Worm (Caenorhabditis elegans) whole organism, L4 larva: ENCODE results near the gene srlf-31.

Source experiments
- D1046.2 ChIP-seq: fragments of 200-800 bp; sonication (Bioruptor generic); IDR thresholded peaks from 2 replicates; pipeline ENCODE4 v1.3.6; 2022; ENCODE audit warnings: missing genetic modification characterization, missing compliant biosample characterization
- F10B5.3 ChIP-seq: sonication (generic microtip); optimal IDR thresholded peaks from 2 replicates; lab custom pipeline; 2016; ENCODE audit warnings: mild to moderate bottlenecking, missing genetic modification characterization, missing compliant biosample characterization
- F26F4.8 ChIP-seq: fragments of 200-800 bp; sonication (Bioruptor generic); conservative IDR thresholded peaks from 2 replicates; pipeline ENCODE4 v1.3.6; 2022; ENCODE audit warnings: missing genetic modification characterization, missing compliant biosample characterization
- F44E2.7 ChIP-seq: fragments of 200-800 bp; sonication (Bioruptor generic); IDR thresholded peaks from 2 replicates; pipeline ENCODE4 v2.1.2; 2022; ENCODE audit warnings: missing genetic modification characterization, missing compliant biosample characterization
- F49E8.2 ChIP-seq: sonication (generic microtip); optimal IDR thresholded peaks from 2 replicates; lab custom pipeline; 2016; ENCODE audit warnings: missing compliant biosample characterization, mild to moderate bottlenecking, missing genetic modification characterization, borderline replicate concordance
- T20F7.1 ChIP-seq: fragments of 200-800 bp; sonication (Bioruptor generic); optimal IDR thresholded peaks from 2 replicates; lab custom pipeline; 2018; ENCODE audit warnings: mild to moderate bottlenecking, missing genetic modification characterization, missing compliant biosample characterization
- T26A8.4 ChIP-seq: fragments of 200-800 bp; sonication (Bioruptor generic); IDR thresholded peaks from 2 replicates; pipeline ENCODE4 v1.3.6; 2022; ENCODE audit warnings: missing genetic modification characterization, missing compliant biosample characterization
- Y105C5A.15 ChIP-seq: fragments of 200-800 bp; sonication (Bioruptor generic); IDR thresholded peaks from 2 replicates; pipeline ENCODE4 v1.3.6; 2022; ENCODE audit warnings: missing genetic modification characterization, missing compliant biosample characterization
- Y5F2A.4 ChIP-seq: fragments of 200-800 bp; sonication (Bioruptor generic); optimal IDR thresholded peaks from 2 replicates; lab custom pipeline; 2018; ENCODE audit warnings: mild to moderate bottlenecking, missing genetic modification characterization, missing compliant biosample characterization
- Y75B8A.6 ChIP-seq: fragments of 200-800 bp; sonication (Bioruptor generic); IDR thresholded peaks from 2 replicates; pipeline ENCODE4 v1.3.6; 2022; ENCODE audit warnings: missing genetic modification reagents, missing genetic modification characterization, missing compliant biosample characterization
- aha-1 ChIP-seq: fragments of 150-350 bp; peaks from one replicate; lab custom pipeline; 2014; ENCODE audit warnings: missing biosample characterization, missing genetic modification characterization
- aly-2 ChIP-seq: sonication (generic microtip); optimal IDR thresholded peaks from 2 replicates; lab custom pipeline; 2018; ENCODE audit warnings: missing biosample characterization, missing genetic modification characterization
- ama-1 ChIP-seq: fragments of 150-350 bp; optimal IDR thresholded peaks from 2 replicates; lab custom pipeline; 2014; ENCODE audit warnings: inconsistent platforms, mixed read lengths
- ceh-62 ChIP-seq: sonication (generic microtip); optimal IDR thresholded peaks from 2 replicates; lab custom pipeline; 2017; ENCODE audit warnings: missing biosample characterization, missing genetic modification characterization
- daf-16 ChIP-seq, 3 experiments: sonication (generic microtip); optimal IDR thresholded peaks; 2 replicates each; lab custom pipeline; 2016 to 2017; ENCODE audit warnings: missing genetic modification characterization in 3 of 3, missing genetic modification reagents in 3 of 3, mild to moderate bottlenecking in 2 of 3, missing compliant biosample characterization in 2 of 3, missing biosample characterization in 1 of 3, moderate library complexity in 1 of 3
- dmd-6 ChIP-seq: fragments of 200-800 bp; sonication (Bioruptor generic); IDR thresholded peaks from 2 replicates; pipeline ENCODE4 v1.3.6; 2022; ENCODE audit warnings: missing genetic modification reagents, missing genetic modification characterization, missing compliant biosample characterization
- fkh-10 ChIP-seq: fragments of 150-350 bp; optimal IDR thresholded peaks from 2 replicates; lab custom pipeline; 2014; ENCODE audit warnings: missing biosample characterization, missing genetic modification reagents, missing genetic modification characterization
- fos-1 ChIP-seq: fragments of 150-350 bp; optimal IDR thresholded peaks from 2 replicates; lab custom pipeline; 2014; ENCODE audit warnings: missing biosample characterization, missing genetic modification characterization
- gei-8 ChIP-seq: fragments of 200-800 bp; sonication (Bioruptor generic); optimal IDR thresholded peaks from 2 replicates; lab custom pipeline; 2018; ENCODE audit warnings: mild to moderate bottlenecking, missing genetic modification characterization, missing compliant biosample characterization
- hlh-11 ChIP-seq: fragments of 200-800 bp; sonication (Bioruptor generic); optimal IDR thresholded peaks from 2 replicates; lab custom pipeline; 2018; ENCODE audit warnings: mild to moderate bottlenecking, missing genetic modification characterization, missing compliant biosample characterization
- hlh-30 ChIP-seq: sonication (generic microtip); optimal IDR thresholded peaks from 2 replicates; lab custom pipeline; 2017; ENCODE audit warnings: antibody characterized with exemption, mild to moderate bottlenecking, missing genetic modification characterization, missing compliant biosample characterization; ENCODE audit not compliant: insufficient read depth
- lim-7 ChIP-seq: fragments of 200-800 bp; sonication (Bioruptor generic); IDR thresholded peaks from 2 replicates; pipeline ENCODE4 v1.3.6; 2022; ENCODE audit warnings: missing genetic modification characterization, missing compliant biosample characterization
- lin-1 ChIP-seq: fragments of 200-800 bp; sonication (Bioruptor generic); IDR thresholded peaks from 2 replicates; pipeline ENCODE4 v1.3.6; 2022; ENCODE audit warnings: missing genetic modification reagents, missing genetic modification characterization, missing compliant biosample characterization
- lin-15B ChIP-seq: fragments of 150-350 bp; sonication (generic microtip); optimal IDR thresholded peaks from 3 replicates; lab custom pipeline; 2014; ENCODE audit warnings: missing biosample characterization, missing genetic modification characterization
- lin-29 ChIP-seq: fragments of 200-800 bp; sonication (Bioruptor generic); IDR thresholded peaks from 2 replicates; pipeline ENCODE4 v1.3.6; 2022; ENCODE audit warnings: missing genetic modification reagents, missing genetic modification characterization, missing compliant biosample characterization
- lin-38 ChIP-seq: fragments of 200-800 bp; sonication (Bioruptor generic); IDR thresholded peaks from 2 replicates; pipeline ENCODE4 v1.3.6; 2022; ENCODE audit warnings: missing genetic modification reagents, missing genetic modification characterization, missing compliant biosample characterization
- lsy-2 ChIP-seq, 2 experiments: fragments of 150-350 bp in 1 of 2; sonication (generic microtip) in 1 of 2; optimal IDR thresholded peaks; 2 replicates each; lab custom pipeline; 2014 to 2017; ENCODE audit warnings: missing biosample characterization in 2 of 2, missing genetic modification characterization in 2 of 2
- madf-5 ChIP-seq, 2 experiments: fragments of 200-800 bp; sonication (Bioruptor generic); IDR thresholded peaks; 2 replicates each; pipeline ENCODE4 v1.3.6; 2022; ENCODE audit warnings: missing compliant biosample characterization in 2 of 2, missing genetic modification characterization in 2 of 2
- mdt-29 ChIP-seq: fragments of 200-800 bp; sonication (Bioruptor generic); IDR thresholded peaks from 2 replicates; pipeline ENCODE4 v1.3.6; 2022; ENCODE audit warnings: missing genetic modification reagents, missing genetic modification characterization, missing compliant biosample characterization
- mxl-2 ChIP-seq: fragments of 200-800 bp; sonication (Bioruptor generic); conservative IDR thresholded peaks from 2 replicates; pipeline ENCODE4 v1.3.6; 2022; ENCODE audit warnings: missing genetic modification reagents, missing genetic modification characterization, missing compliant biosample characterization
- nhr-10 ChIP-seq: fragments of 150-350 bp; optimal IDR thresholded peaks from 2 replicates; lab custom pipeline; 2014; ENCODE audit warnings: missing biosample characterization, missing genetic modification characterization
- nhr-11 ChIP-seq: fragments of 150-350 bp; optimal IDR thresholded peaks from 2 replicates; lab custom pipeline; 2014; ENCODE audit warnings: missing biosample characterization, missing genetic modification characterization
- nhr-237 ChIP-seq: sonication (generic microtip); optimal IDR thresholded peaks from 2 replicates; lab custom pipeline; 2017; ENCODE audit warnings: missing biosample characterization, missing genetic modification characterization
- nhr-25 ChIP-seq: sonication (generic microtip); optimal IDR thresholded peaks from 2 replicates; lab custom pipeline; 2017; ENCODE audit warnings: missing genetic modification characterization, mild to moderate bottlenecking, missing compliant biosample characterization, antibody characterized with exemption, moderate library complexity, borderline replicate concordance; ENCODE audit not compliant: insufficient read depth
- nhr-28 ChIP-seq: fragments of 150-350 bp; optimal IDR thresholded peaks from 2 replicates; lab custom pipeline; 2014; ENCODE audit warnings: missing biosample characterization, missing genetic modification characterization
- nhr-48 ChIP-seq: sonication (generic microtip); optimal IDR thresholded peaks from 2 replicates; lab custom pipeline; 2016; ENCODE audit warnings: mild to moderate bottlenecking, missing genetic modification characterization, missing compliant biosample characterization
- nhr-6 ChIP-seq: fragments of 150-350 bp; optimal IDR thresholded peaks from 2 replicates; lab custom pipeline; 2014; ENCODE audit warnings: missing biosample characterization, missing genetic modification characterization
- saeg-2 ChIP-seq: fragments of 200-800 bp; sonication (Bioruptor generic); IDR thresholded peaks from 2 replicates; pipeline ENCODE4 v1.3.6; 2022; ENCODE audit warnings: missing genetic modification reagents, missing genetic modification characterization, missing compliant biosample characterization
- sdz-12 ChIP-seq: fragments of 200-800 bp; sonication (Bioruptor generic); optimal IDR thresholded peaks from 2 replicates; lab custom pipeline; 2018; ENCODE audit warnings: mild to moderate bottlenecking, missing genetic modification characterization, missing compliant biosample characterization
- skn-1 ChIP-seq: fragments of 150-350 bp; optimal IDR thresholded peaks from 2 replicates; lab custom pipeline; 2014; ENCODE audit warnings: missing biosample characterization, missing genetic modification characterization
- spr-3 ChIP-seq: fragments of 200-800 bp; sonication (Bioruptor generic); optimal IDR thresholded peaks from 2 replicates; lab custom pipeline; 2018; ENCODE audit warnings: mild to moderate bottlenecking, missing genetic modification characterization, missing compliant biosample characterization
- tra-1 ChIP-seq: fragments of 200-800 bp; sonication (Bioruptor generic); IDR thresholded peaks from 2 replicates; pipeline ENCODE4 v1.3.6; 2022; ENCODE audit warnings: missing genetic modification reagents, missing genetic modification characterization, missing compliant biosample characterization
- unc-62 ChIP-seq, 3 experiments: fragments of 150-350 bp in 1 of 3; sonication (generic microtip); optimal IDR thresholded peaks in 2 of 3; peaks in 1 of 3; 1 replicate in 1 of 3; 2 replicates in 2 of 3; lab custom pipeline; 2014 to 2017; ENCODE audit warnings: missing biosample characterization in 3 of 3, missing genetic modification characterization in 3 of 3, missing genetic modification reagents in 3 of 3, missing genotype in 1 of 3
- zag-1 ChIP-seq: fragments of 150-350 bp; optimal IDR thresholded peaks from 2 replicates; lab custom pipeline; 2014; ENCODE audit warnings: missing biosample characterization, missing genetic modification characterization
- zfp-2 ChIP-seq: sonication (generic microtip); optimal IDR thresholded peaks from 2 replicates; lab custom pipeline; 2016; ENCODE audit warnings: mild to moderate bottlenecking, missing genetic modification characterization, missing compliant biosample characterization
- zfp-3 ChIP-seq: fragments of 200-800 bp; sonication (Bioruptor generic); conservative IDR thresholded peaks from 2 replicates; pipeline ENCODE4 v1.3.6; 2022; ENCODE audit warnings: missing genetic modification reagents, missing genetic modification characterization, missing compliant biosample characterization
- zip-11 ChIP-seq: fragments of 200-800 bp; sonication (Bioruptor generic); IDR thresholded peaks from 2 replicates; pipeline ENCODE4 v1.3.6; 2022; ENCODE audit warnings: missing genetic modification characterization, missing compliant biosample characterization
- zip-2 ChIP-seq: fragments of 150-350 bp; optimal IDR thresholded peaks from 2 replicates; lab custom pipeline; 2014; ENCODE audit warnings: missing biosample characterization, missing genetic modification characterization
- ztf-11 ChIP-seq: fragments of 150-350 bp; optimal IDR thresholded peaks from 2 replicates; lab custom pipeline; 2014; ENCODE audit warnings: missing biosample characterization, missing genetic modification characterization
- ztf-7 ChIP-seq: fragments of 150-350 bp; optimal IDR thresholded peaks from 2 replicates; lab custom pipeline; 2014; ENCODE audit warnings: missing biosample characterization, missing genetic modification characterization

srlf-31 gene

DNA sequence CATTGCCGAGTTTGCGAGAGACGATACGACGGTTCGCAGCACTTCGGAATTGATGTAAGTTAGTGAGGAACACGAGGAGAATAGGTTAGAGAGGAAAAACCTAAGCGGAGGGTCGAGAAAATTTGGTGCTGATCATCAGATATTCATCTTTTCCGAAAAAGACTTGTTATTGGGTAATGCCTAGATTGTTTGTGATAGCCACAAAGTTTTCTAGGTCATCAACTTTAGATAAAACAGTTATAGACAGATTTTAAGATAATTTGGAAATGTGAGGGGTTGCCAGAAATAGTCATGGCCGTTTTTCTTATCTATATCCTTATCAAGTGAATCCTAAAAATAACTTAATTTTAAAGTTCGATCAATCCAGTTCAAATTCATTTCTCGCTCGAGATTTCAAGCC lies 22.6 kb downstream of the srlf-31 start:
- TF ChIP-seq lin-15B (tag; lab: Kevin White, UChicago) (no peak), unc-62 (GFP tag; optimal IDR thresholded peaks at IDR 0.05 in 1 of 2; lab: Kevin White, UChicago) (peak in 1 of 2 experiments; percentile 90), unc-62 (tag; optimal IDR thresholded peaks at IDR 0.05; lab: Kevin White, UChicago) (no peak)

DNA sequence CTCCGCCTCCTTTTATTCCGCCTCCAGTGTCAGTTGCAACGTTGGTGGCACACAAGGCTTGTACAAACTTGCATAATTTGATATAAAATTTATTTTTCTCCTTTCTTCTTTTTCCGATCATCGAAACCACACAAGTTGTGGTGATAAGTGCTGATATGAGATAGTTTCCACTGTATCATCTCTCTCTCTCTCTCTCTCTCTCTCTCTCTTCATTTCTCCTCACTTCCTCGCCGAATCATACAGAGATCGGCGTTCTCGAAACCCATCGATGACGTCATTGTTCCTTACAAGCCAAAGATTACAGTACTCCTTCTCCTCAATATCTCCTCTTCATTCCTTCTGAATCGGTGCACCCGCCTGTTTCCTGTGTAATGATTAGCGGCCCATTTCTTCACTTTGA lies 23.6 kb downstream of the srlf-31 start, which contains the start of gene nhr-43:
nhr-43 (plus strand) TSS at position 233 of the 400 bp plus-strand sequence.
- TF ChIP-seq madf-5 (GFP tag; IDR thresholded peaks at IDR 0.05; lab: Robert Waterston, UW) (no peak), lin-15B (tag; lab: Kevin White, UChicago) (no peak), F10B5.3 (tag; lab: Kevin White, UChicago) (no peak), zfp-2 (tag; lab: Kevin White, UChicago) (no peak), aha-1 (tag; lab: Kevin White, UChicago) (peak; percentile 8), lsy-2 (tag; optimal IDR thresholded peaks at IDR 0.05; lab: Kevin White, UChicago) (peak in 1 of 2 experiments; percentile 42), nhr-25 (no peak), nhr-6 (no peak), nhr-10 (tag; lab: Kevin White, UChicago) (peak; percentile 33), F44E2.7 (GFP tag; lab: Robert Waterston, UW) (no peak), lin-29 (no peak), nhr-48 (tag; lab: Kevin White, UChicago) (peak; percentile 68), zip-11 (GFP tag; lab: Robert Waterston, UW) (no peak), aly-2 (tag; lab: Kevin White, UChicago) (no peak), lin-1 (GFP tag; lab: Robert Waterston, UW) (no peak), sdz-12 (GFP tag; lab: Kevin White, UChicago) (no peak), nhr-28 (tag; lab: Kevin White, UChicago) (peak; percentile 42), zfp-3 (GFP tag; lab: Robert Waterston, UW) (no peak), gei-8 (GFP tag; lab: Kevin White, UChicago) (no peak), fkh-10 (GFP tag; lab: Kevin White, UChicago) (no peak), ztf-7 (tag; lab: Kevin White, UChicago) (no peak), ama-1 (lab: Kevin White, UChicago) (no peak), fos-1 (no peak), F49E8.2 (tag; lab: Kevin White, UChicago) (no peak), hlh-11 (tag; lab: Kevin White, UChicago) (peak; percentile 52), T20F7.1 (GFP tag; lab: Kevin White, UChicago) (no peak), zag-1 (tag; lab: Kevin White, UChicago) (no peak), hlh-30 (tag; lab: Kevin White, UChicago) (no peak), nhr-237 (tag; lab: Kevin White, UChicago) (no peak), spr-3 (no peak), T26A8.4 (GFP tag; lab: Robert Waterston, UW) (no peak), tra-1 (0 out of 2 replicates have a peak, but pooled peaks have one; percentile 10), mxl-2 (GFP tag; lab: Robert Waterston, UW) (no peak), D1046.2 (GFP tag; lab: Robert Waterston, UW) (no peak), Y105C5A.15 (GFP tag; lab: Robert Waterston, UW) (no peak), saeg-2 (GFP tag; lab: Robert Waterston, UW) (no peak), zip-2 (tag; lab: Kevin White, UChicago) (no peak)

DNA sequence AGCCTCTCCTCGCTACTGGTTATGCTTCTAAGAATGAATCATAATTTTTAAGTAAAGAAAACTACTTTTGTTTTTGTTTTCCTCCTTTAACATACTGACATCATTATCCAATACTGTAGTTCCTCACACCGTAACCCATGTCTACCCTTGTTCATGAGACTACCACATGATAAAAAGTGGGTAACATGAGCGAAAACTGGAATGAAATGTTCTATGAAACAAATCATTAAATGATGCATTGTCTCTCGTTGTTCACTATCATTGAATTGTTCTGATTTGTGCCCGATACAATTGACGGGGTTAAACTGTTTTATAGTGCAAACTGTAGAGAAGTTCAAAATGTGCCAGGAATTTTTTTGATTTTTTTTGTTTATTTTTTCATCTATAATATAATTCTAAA lies 25.3 kb downstream of the srlf-31 start:
- TF ChIP-seq skn-1 (tag; lab: Kevin White, UChicago) (no peak), Y75B8A.6 (GFP tag; lab: Robert Waterston, UW) (no peak), nhr-11 (tag; lab: Kevin White, UChicago) (no peak), Y5F2A.4 (GFP tag; lab: Kevin White, UChicago) (no peak), mdt-29 (GFP tag; lab: Robert Waterston, UW) (no peak), daf-16 (GFP tag; optimal IDR thresholded peaks at IDR 0.05; lab: Kevin White, UChicago) (no peak), daf-16 (tag; optimal IDR thresholded peaks at IDR 0.05; lab: Kevin White, UChicago) (no peak), lin-38 (GFP tag; lab: Robert Waterston, UW) (no peak), lim-7 (no peak), ztf-11 (tag; lab: Kevin White, UChicago) (no peak), Y105C5A.15 (GFP tag; lab: Robert Waterston, UW) (no peak), ceh-62 (no peak), F10B5.3 (tag; lab: Kevin White, UChicago) (no peak), F26F4.8 (no peak), dmd-6 (peak; percentile 71), F49E8.2 (tag; lab: Kevin White, UChicago) (no peak), T26A8.4 (GFP tag; lab: Robert Waterston, UW) (no peak)
